Worm (Caenorhabditis elegans): Measurements from ENCODE around the gene ZK899.3.

ZK899.3 gene

DNA sequence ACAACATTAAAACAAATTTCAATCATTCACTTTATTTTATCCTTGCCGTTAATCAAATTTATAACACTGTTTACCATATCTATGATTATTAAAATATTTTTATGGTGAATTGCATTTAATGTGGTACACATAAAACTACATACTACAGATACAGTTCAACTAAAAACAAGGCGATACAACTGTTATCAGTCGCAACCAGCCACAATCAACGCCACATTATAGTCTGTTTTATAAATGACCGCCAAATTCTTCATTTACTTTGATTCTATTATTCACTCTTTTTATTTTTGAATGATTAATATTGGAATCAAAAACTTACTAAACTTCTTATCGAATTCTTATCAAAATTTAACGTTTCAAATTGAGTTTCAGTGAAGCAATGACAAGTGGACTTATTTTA is 24.9 kb upstream of the ZK899.3 start, which contains the start of gene B0272.4 (continued):
- no peak for TF ChIP-seq lir-3 (tag; optimal IDR thresholded peaks at IDR 0.05)
- TF ChIP-seq R02D3.7 (tag; optimal IDR thresholded peaks at IDR 0.05): no peak
- TF ChIP-seq lin-39 (tag; optimal IDR thresholded peaks at IDR 0.05): no peak

DNA sequence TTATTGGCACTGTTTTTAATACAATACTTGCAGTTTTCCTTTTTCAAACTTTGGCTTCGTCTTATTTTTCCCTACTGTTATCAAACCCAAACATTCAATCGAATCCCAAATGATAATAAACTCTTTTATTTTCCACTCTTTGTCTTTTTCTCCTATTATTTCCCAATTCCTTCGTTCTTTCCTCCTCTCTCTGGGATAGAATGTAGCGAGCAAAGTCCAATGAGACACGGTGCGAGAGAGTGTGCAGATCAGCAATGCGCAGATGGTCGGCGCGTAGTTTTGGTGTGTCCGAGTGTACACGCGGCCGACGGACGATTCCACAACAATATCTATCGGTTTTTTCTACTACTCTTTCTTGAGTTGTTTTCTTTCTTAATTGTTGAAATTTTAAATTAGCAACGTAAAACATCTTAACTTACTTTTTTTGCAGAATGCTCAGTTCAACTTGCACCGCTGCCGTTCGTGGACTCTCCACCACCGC is 21.9 kb upstream of the ZK899.3 start, which contains the start of gene B0272.3:
TSS of gene B0272.3 (plus strand) at position 431 of the 481 bp plus-strand sequence.
- TF ChIP-seq lim-7 (GFP tag; IDR thresholded peaks at IDR 0.05) (no peak), nhr-11 (tag; optimal IDR thresholded peaks at IDR 0.05) (peak; percentile 83), F49E8.2 (tag; optimal IDR thresholded peaks at IDR 0.05; ENCODE audit: borderline replicate concordance) (no peak), dmd-9 (GFP tag; IDR thresholded peaks at IDR 0.05) (no peak), pqm-1 (tag; optimal IDR thresholded peaks at IDR 0.05) (peak; percentile 63), snpc-1.2 (GFP tag; IDR thresholded peaks at IDR 0.05) (no peak), daf-16 (GFP tag; optimal IDR thresholded peaks at IDR 0.05) (peak; percentile 1 to 13), daf-16 (tag; optimal IDR thresholded peaks at IDR 0.05) (peak; percentile 90), F37D6.2 (tag; optimal IDR thresholded peaks at IDR 0.05) (no peak), zip-2 (tag; optimal IDR thresholded peaks at IDR 0.05) (no peak), unc-39 (tag; optimal IDR thresholded peaks at IDR 0.05) (no peak), hlh-30 (tag; optimal IDR thresholded peaks at IDR 0.05; ENCODE audit: insufficient read depth) (peak; percentile 68), nhr-48 (tag; optimal IDR thresholded peaks at IDR 0.05) (peak; percentile 44), aly-2 (tag; optimal IDR thresholded peaks at IDR 0.05) (no peak), fos-1 (tag; optimal IDR thresholded peaks at IDR 0.05) (no peak), lin-39 (tag; optimal IDR thresholded peaks at IDR 0.05) (no peak), nhr-28 (tag; optimal IDR thresholded peaks at IDR 0.05) (peak; percentile 95), dve-1 (tag; optimal IDR thresholded peaks at IDR 0.05; ENCODE audit: insufficient read depth) (peak; percentile 91), ceh-20 (GFP tag; IDR thresholded peaks at IDR 0.05) (no peak), F26F4.8 (GFP tag; conservative IDR thresholded peaks at IDR 0.05) (no peak), lin-29 (GFP tag; IDR thresholded peaks at IDR 0.05) (no peak), nhr-77 (tag; optimal IDR thresholded peaks at IDR 0.05) (peak; percentile 68), lin-13 (GFP tag; optimal IDR thresholded peaks at IDR 0.05) (no peak), lsy-2 (tag; optimal IDR thresholded peaks at IDR 0.05) (peak in 1 of 2 experiments; percentile 4), cey-2 (tag; optimal IDR thresholded peaks at IDR 0.05; ENCODE audit: borderline replicate concordance, insufficient read depth) (no peak), lin-38 (GFP tag; IDR thresholded peaks at IDR 0.05) (no peak), nhr-6 (tag; optimal IDR thresholded peaks at IDR 0.05) (peak; percentile 10), ctbp-1 (GFP tag; IDR thresholded peaks at IDR 0.05) (no peak), T26A8.4 (GFP tag; IDR thresholded peaks at IDR 0.05) (no peak), spr-3 (GFP tag; optimal IDR thresholded peaks at IDR 0.05) (no peak), nhr-76 (tag; optimal IDR thresholded peaks at IDR 0.05) (no peak), F10B5.3 (tag; optimal IDR thresholded peaks at IDR 0.05) (no peak), mep-1 (tag; optimal IDR thresholded peaks at IDR 0.05) (peak; percentile 76), zip-11 (GFP tag; IDR thresholded peaks at IDR 0.05) (no peak), mdl-1 (tag; optimal IDR thresholded peaks at IDR 0.05) (peak in 1 of 2 experiments; percentile 78), spr-1 (tag; optimal IDR thresholded peaks at IDR 0.05) (peak; percentile 2), hlh-11 (tag; optimal IDR thresholded peaks at IDR 0.05) (peak; percentile 88), mxl-3 (GFP tag; optimal IDR thresholded peaks at IDR 0.05) (peak; percentile 76), daf-8 (GFP tag; IDR thresholded peaks at IDR 0.05) (no peak), jun-1 (tag; optimal IDR thresholded peaks at IDR 0.05) (no peak), hif-1 (tag; optimal IDR thresholded peaks at IDR 0.05) (peak in 1 of 2 experiments; percentile 6), hmg-1.1 (GFP tag; IDR thresholded peaks at IDR 0.05) (no peak), nhr-25 (tag; optimal IDR thresholded peaks at IDR 0.05; ENCODE audit: borderline replicate concordance, insufficient read depth) (peak; percentile 41), attf-4 (tag; optimal IDR thresholded peaks at IDR 0.05) (no peak), ceh-28 (tag; optimal IDR thresholded peaks at IDR 0.05) (no peak), unc-62 (GFP tag; optimal IDR thresholded peaks at IDR 0.05 in 1 of 2) (peak in 1 of 2 experiments; percentile 50), unc-62 (tag; optimal IDR thresholded peaks at IDR 0.05) (no peak)

Measured in whole organism, L4 larva.